Worm (Caenorhabditis elegans) whole organism, L1 larva: Measurements from ENCODE around the gene mdt-15.

Source experiments
- C04F5.9 ChIP-seq: sonication (generic microtip); optimal IDR thresholded peaks from 2 replicates; lab custom pipeline; 2016; ENCODE audit warnings: missing genetic modification characterization, missing compliant biosample characterization
- C34B4.2 ChIP-seq: sonication (generic microtip); optimal IDR thresholded peaks from 2 replicates; lab custom pipeline; 2017; ENCODE audit warnings: mild to moderate bottlenecking, missing genetic modification characterization, missing compliant biosample characterization
- F16B12.6 ChIP-seq: fragments of 150-350 bp; optimal IDR thresholded peaks from 2 replicates; lab custom pipeline; 2014; ENCODE audit warnings: missing biosample characterization, missing genetic modification characterization
- aha-1 ChIP-seq: fragments of 150-350 bp; optimal IDR thresholded peaks from 2 replicates; lab custom pipeline; 2014; ENCODE audit warnings: missing biosample characterization, missing genetic modification characterization
- aly-2 ChIP-seq: fragments of 150-350 bp; optimal IDR thresholded peaks from 2 replicates; lab custom pipeline; 2014; ENCODE audit warnings: missing biosample characterization, missing genetic modification characterization
- ceh-63 ChIP-seq: fragments of 200-800 bp; sonication (Bioruptor generic); optimal IDR thresholded peaks from 2 replicates; lab custom pipeline; 2018; ENCODE audit warnings: mild to moderate bottlenecking, missing genetic modification characterization, missing compliant biosample characterization
- ceh-8 ChIP-seq: fragments of 200-800 bp; sonication (Bioruptor generic); optimal IDR thresholded peaks from 2 replicates; lab custom pipeline; 2018; ENCODE audit warnings: mild to moderate bottlenecking, missing genetic modification characterization, moderate library complexity, missing compliant biosample characterization
- ceh-88 ChIP-seq: fragments of 200-800 bp; sonication (Bioruptor generic); IDR thresholded peaks from 2 replicates; pipeline ENCODE4 v1.3.6; 2022; ENCODE audit warnings: missing genetic modification characterization, missing compliant biosample characterization
- ces-1 ChIP-seq: fragments of 150-350 bp; optimal IDR thresholded peaks from 2 replicates; lab custom pipeline; 2014; ENCODE audit warnings: missing biosample characterization, missing genetic modification reagents, missing genetic modification characterization
- dpl-1 ChIP-seq, 3 experiments: fragments of 150-350 bp in 2 of 3; sonication (generic microtip) in 1 of 3; optimal IDR thresholded peaks; 2 replicates each; lab custom pipeline; 2014 to 2017; ENCODE audit warnings: missing biosample characterization in 3 of 3, missing genetic modification characterization in 3 of 3, missing genetic modification reagents in 3 of 3
- efl-3 ChIP-seq: fragments of 200-800 bp; sonication (Bioruptor generic); optimal IDR thresholded peaks from 2 replicates; lab custom pipeline; 2018; ENCODE audit warnings: mild to moderate bottlenecking, missing genetic modification characterization, missing compliant biosample characterization
- egl-13 ChIP-seq: sonication (generic microtip); optimal IDR thresholded peaks from 2 replicates; lab custom pipeline; 2016; ENCODE audit warnings: missing genotype, missing genetic modification reagents, missing genetic modification characterization, missing compliant biosample characterization
- egl-27 ChIP-seq, 2 experiments: fragments of 150-350 bp in 1 of 2; sonication (generic microtip); optimal IDR thresholded peaks; 3 replicates each; lab custom pipeline; 2017 to 2018; ENCODE audit warnings: missing biosample characterization in 2 of 2, missing genetic modification characterization in 2 of 2, missing genetic modification reagents in 2 of 2
- elt-3 ChIP-seq, 6 experiments: fragments of 150-350 bp in 1 of 6; sonication (generic microtip); optimal IDR thresholded peaks; 2 replicates each; lab custom pipeline; 2017 to 2018; ENCODE audit warnings: missing biosample characterization in 6 of 6, missing genetic modification characterization in 6 of 6, inconsistent platforms in 1 of 6
- ets-5 ChIP-seq: fragments of 200-800 bp; sonication (Bioruptor generic); IDR thresholded peaks from 2 replicates; pipeline ENCODE4 v1.3.6; 2022; ENCODE audit warnings: missing genetic modification characterization, missing compliant biosample characterization
- fkh-10 ChIP-seq: sonication (generic microtip); optimal IDR thresholded peaks from 2 replicates; lab custom pipeline; 2017; ENCODE audit warnings: missing biosample characterization, missing genetic modification reagents, missing genetic modification characterization
- fkh-4 ChIP-seq: sonication (generic microtip); optimal IDR thresholded peaks from 2 replicates; lab custom pipeline; 2016; ENCODE audit warnings: missing compliant biosample characterization, missing genetic modification characterization, borderline replicate concordance
- fkh-8 ChIP-seq: sonication (generic microtip); optimal IDR thresholded peaks from 2 replicates; lab custom pipeline; 2016; ENCODE audit warnings: mild to moderate bottlenecking, missing genetic modification characterization, missing compliant biosample characterization
- grh-1 ChIP-seq: fragments of 200-800 bp; sonication (Bioruptor generic); IDR thresholded peaks from 2 replicates; pipeline ENCODE4 v1.3.6; 2022; ENCODE audit warnings: missing genetic modification reagents, missing genetic modification characterization, missing compliant biosample characterization
- hlh-17 ChIP-seq: fragments of 200-800 bp; sonication (Bioruptor generic); optimal IDR thresholded peaks from 2 replicates; lab custom pipeline; 2018; ENCODE audit warnings: missing genetic modification characterization, mild to moderate bottlenecking, missing compliant biosample characterization, moderate library complexity, borderline replicate concordance
- hpl-2 ChIP-seq: fragments of 150-350 bp; optimal IDR thresholded peaks from 2 replicates; lab custom pipeline; 2014; ENCODE audit warnings: missing biosample characterization, missing genetic modification reagents, missing genetic modification characterization
- lin-13 ChIP-seq: fragments of 150-350 bp; optimal IDR thresholded peaks from 2 replicates; lab custom pipeline; 2014; ENCODE audit warnings: missing biosample characterization, missing genetic modification reagents, missing genetic modification characterization
- lin-39 ChIP-seq: fragments of 150-350 bp; optimal IDR thresholded peaks from 2 replicates; lab custom pipeline; 2014; ENCODE audit warnings: missing biosample characterization, missing genetic modification reagents, missing genetic modification characterization
- mab-9 ChIP-seq: fragments of 200-800 bp; sonication (Bioruptor generic); IDR thresholded peaks from 2 replicates; pipeline ENCODE4 v1.3.6; 2022; ENCODE audit warnings: missing genetic modification reagents, missing genetic modification characterization, missing compliant biosample characterization
- mdl-1 ChIP-seq, 2 experiments: fragments of 150-350 bp; optimal IDR thresholded peaks; 2 replicates each; lab custom pipeline; 2014 to 2017; ENCODE audit warnings: missing biosample characterization in 2 of 2, missing genetic modification characterization in 2 of 2, inconsistent platforms in 1 of 2
- mef-2 ChIP-seq: fragments of 150-350 bp; optimal IDR thresholded peaks from 2 replicates; lab custom pipeline; 2014; ENCODE audit warnings: missing biosample characterization, missing genetic modification characterization
- mep-1 ChIP-seq: fragments of 150-350 bp; optimal IDR thresholded peaks from 2 replicates; lab custom pipeline; 2014; ENCODE audit warnings: missing biosample characterization, missing genetic modification characterization
- nhr-11 ChIP-seq: fragments of 150-350 bp; optimal IDR thresholded peaks from 2 replicates; lab custom pipeline; 2014; ENCODE audit warnings: missing biosample characterization, missing genetic modification characterization
- nhr-20 ChIP-seq: sonication (generic microtip); optimal IDR thresholded peaks from 2 replicates; lab custom pipeline; 2016; ENCODE audit warnings: mild to moderate bottlenecking, missing genetic modification characterization, missing compliant biosample characterization
- nhr-237 ChIP-seq: fragments of 150-350 bp; optimal IDR thresholded peaks from 2 replicates; lab custom pipeline; 2014; ENCODE audit warnings: missing biosample characterization, missing genetic modification characterization
- nhr-28 ChIP-seq: fragments of 150-350 bp; optimal IDR thresholded peaks from 2 replicates; lab custom pipeline; 2014; ENCODE audit warnings: missing biosample characterization, missing genetic modification characterization
- nhr-47 ChIP-seq: sonication (generic microtip); optimal IDR thresholded peaks from 2 replicates; lab custom pipeline; 2016; ENCODE audit warnings: mild to moderate bottlenecking, missing genetic modification characterization, moderate library complexity, missing compliant biosample characterization
- nhr-71 ChIP-seq: sonication (generic microtip); optimal IDR thresholded peaks from 2 replicates; lab custom pipeline; 2016; ENCODE audit warnings: mild to moderate bottlenecking, missing genetic modification characterization, moderate library complexity, missing compliant biosample characterization
- nhr-77 ChIP-seq: fragments of 150-350 bp; optimal IDR thresholded peaks from 2 replicates; lab custom pipeline; 2014; ENCODE audit warnings: missing biosample characterization, missing genetic modification characterization
- nhr-84 ChIP-seq: sonication (generic microtip); optimal IDR thresholded peaks from 2 replicates; lab custom pipeline; 2017; ENCODE audit warnings: missing biosample characterization, missing genetic modification characterization
- nhr-85 ChIP-seq: sonication (generic microtip); peaks from one replicate; lab custom pipeline; 2016; ENCODE audit warnings: missing genetic modification characterization, inconsistent platforms, missing compliant biosample characterization
- nhr-90 ChIP-seq: sonication (generic microtip); optimal IDR thresholded peaks from 2 replicates; lab custom pipeline; 2016; ENCODE audit warnings: mild to moderate bottlenecking, missing genetic modification characterization, missing compliant biosample characterization; ENCODE audit not compliant: poor library complexity
- pqm-1 ChIP-seq: sonication (generic microtip); optimal IDR thresholded peaks from 3 replicates; lab custom pipeline; 2017; ENCODE audit warnings: missing biosample characterization, missing genetic modification characterization
- skn-1 ChIP-seq: fragments of 150-350 bp; optimal IDR thresholded peaks from 2 replicates; lab custom pipeline; 2014; ENCODE audit warnings: missing biosample characterization, missing genetic modification characterization
- snpc-4 ChIP-seq: fragments of 150-350 bp; optimal IDR thresholded peaks from 2 replicates; lab custom pipeline; 2014; ENCODE audit warnings: missing biosample characterization, missing genetic modification characterization
- snu-23 ChIP-seq: sonication (generic microtip); optimal IDR thresholded peaks from 2 replicates; lab custom pipeline; 2016; ENCODE audit warnings: missing genetic modification characterization, missing compliant biosample characterization
- sox-4 ChIP-seq: sonication (generic microtip); optimal IDR thresholded peaks from 2 replicates; lab custom pipeline; 2016; ENCODE audit warnings: missing genetic modification characterization, missing compliant biosample characterization
- sptf-1 ChIP-seq: fragments of 150-350 bp; optimal IDR thresholded peaks from 2 replicates; lab custom pipeline; 2014; ENCODE audit warnings: missing biosample characterization, missing genetic modification characterization
- sup-37 ChIP-seq: fragments of 200-800 bp; sonication (Bioruptor generic); optimal IDR thresholded peaks from 2 replicates; lab custom pipeline; 2018; ENCODE audit warnings: mild to moderate bottlenecking, missing genetic modification characterization, missing compliant biosample characterization
- swsn-7 ChIP-seq: sonication (generic microtip); optimal IDR thresholded peaks from 2 replicates; lab custom pipeline; 2016; ENCODE audit warnings: missing genetic modification characterization, missing compliant biosample characterization
- tlp-1 ChIP-seq: fragments of 150-350 bp; optimal IDR thresholded peaks from 2 replicates; lab custom pipeline; 2014; ENCODE audit warnings: missing biosample characterization, missing genetic modification characterization
- unc-30 ChIP-seq: sonication (generic microtip); optimal IDR thresholded peaks from 2 replicates; lab custom pipeline; 2017; ENCODE audit warnings: missing biosample characterization, missing genetic modification characterization
- unc-62 ChIP-seq: fragments of 150-350 bp; optimal IDR thresholded peaks from 2 replicates; lab custom pipeline; 2014; ENCODE audit warnings: missing biosample characterization, missing genetic modification reagents, missing genetic modification characterization
- unc-98 ChIP-seq: fragments of 200-800 bp; sonication (Bioruptor generic); IDR thresholded peaks from 2 replicates; pipeline ENCODE4 v1.3.6; 2022; ENCODE audit warnings: missing genetic modification characterization, missing compliant biosample characterization
- vab-15 ChIP-seq: sonication (generic microtip); optimal IDR thresholded peaks from 2 replicates; lab custom pipeline; 2017; ENCODE audit warnings: missing genotype, mild to moderate bottlenecking, missing genetic modification characterization, missing compliant biosample characterization
- xbp-1 ChIP-seq: sonication (generic microtip); optimal IDR thresholded peaks from 2 replicates; lab custom pipeline; 2016; ENCODE audit warnings: missing genetic modification characterization, missing compliant biosample characterization
- zag-1 ChIP-seq: fragments of 150-350 bp; optimal IDR thresholded peaks from 2 replicates; lab custom pipeline; 2014; ENCODE audit warnings: missing biosample characterization, missing genetic modification characterization
- ztf-4 ChIP-seq: fragments of 150-350 bp; optimal IDR thresholded peaks from 2 replicates; lab custom pipeline; 2014; ENCODE audit warnings: missing biosample characterization, missing genetic modification characterization

The mdt-15 gene

ce11 chrIII:5855637-5856179 lies 22.2 kb upstream of the mdt-15 start, which contains the start of the genes cct-6 and alh-9 (continued):
- TF ChIP-seq snpc-4 (tag; lab: Kevin White, UChicago) (peak; percentile 51), nhr-77 (tag; lab: Kevin White, UChicago) (peak; percentile 76), xbp-1 (tag; lab: Kevin White, UChicago) (peak; percentile 81), ces-1 (GFP tag; lab: Kevin White, UChicago) (no peak), nhr-71 (peak; percentile 87), ceh-88 (GFP tag; lab: Robert Waterston, UW) (no peak), mdl-1 (tag; optimal IDR thresholded peaks at IDR 0.05; lab: Kevin White, UChicago) (peak in 1 of 2 experiments; percentile 83), unc-30 (no peak), fkh-4 (tag; lab: Kevin White, UChicago) (no peak), lin-39 (peak; percentile 33), ceh-63 (GFP tag; lab: Kevin White, UChicago) (no peak), nhr-237 (tag; lab: Kevin White, UChicago) (peak; percentile 63), unc-98 (no peak), C04F5.9 (tag; lab: Kevin White, UChicago) (peak; percentile 26), sup-37 (GFP tag; lab: Kevin White, UChicago) (no peak), efl-3 (GFP tag; lab: Kevin White, UChicago) (no peak), lin-13 (GFP tag; lab: Kevin White, UChicago) (peak; percentile 83), pqm-1 (no peak), ztf-4 (tag; lab: Kevin White, UChicago) (peak; percentile 61), C34B4.2 (tag; lab: Kevin White, UChicago) (no peak), ceh-8 (GFP tag; lab: Kevin White, UChicago) (no peak), nhr-84 (tag; lab: Kevin White, UChicago) (no peak), sox-4 (tag; lab: Kevin White, UChicago) (no peak), nhr-90 (tag; lab: Kevin White, UChicago) (peak; percentile 65), vab-15 (tag; lab: Kevin White, UChicago) (no peak), nhr-20 (tag; lab: Kevin White, UChicago) (peak; percentile 84), nhr-28 (tag; lab: Kevin White, UChicago) (no peak), snu-23 (GFP tag; lab: Kevin White, UChicago) (peak; percentile 89), skn-1 (peak; percentile 84), mef-2 (tag; lab: Kevin White, UChicago) (no peak), swsn-7 (tag; lab: Kevin White, UChicago) (peak; percentile 75), hpl-2 (GFP tag; lab: Kevin White, UChicago) (no peak), egl-27 (tag; optimal IDR thresholded peaks at IDR 0.05; lab: Kevin White, UChicago) (no peak), unc-62 (no peak), ets-5 (no peak), egl-13 (tag; lab: Kevin White, UChicago) (peak; percentile 42), nhr-47 (tag; lab: Kevin White, UChicago) (peak; percentile 81), fkh-8 (peak; percentile 75), hlh-17 (GFP tag; lab: Kevin White, UChicago) (no peak), fkh-10 (peak; percentile 28), sptf-1 (tag; lab: Kevin White, UChicago) (no peak), nhr-11 (tag; lab: Kevin White, UChicago) (peak; percentile 8), aha-1 (tag; lab: Kevin White, UChicago) (no peak), dpl-1 (GFP tag; optimal IDR thresholded peaks at IDR 0.05; lab: Kevin White, UChicago) (peak; percentile 95 to 98 (median 96)), F16B12.6 (tag; lab: Kevin White, UChicago) (peak; percentile 53), mab-9 (GFP tag; lab: Robert Waterston, UW) (no peak), grh-1 (peak; percentile 56), tlp-1 (tag; lab: Kevin White, UChicago) (no peak), elt-3 (tag; optimal IDR thresholded peaks at IDR 0.05; lab: Kevin White, UChicago) (peak in 3 of 6 experiments; percentile 24 to 92 (median 60)), mep-1 (tag; lab: Kevin White, UChicago) (peak; percentile 93), aly-2 (tag; lab: Kevin White, UChicago) (peak; percentile 15), zag-1 (tag; lab: Kevin White, UChicago) (no peak), nhr-85 (tag; lab: Kevin White, UChicago) (peak; percentile 82)
